Worm (Caenorhabditis elegans): ENCODE results near the gene F15H10.7.

F15H10.7 gene

DNA sequence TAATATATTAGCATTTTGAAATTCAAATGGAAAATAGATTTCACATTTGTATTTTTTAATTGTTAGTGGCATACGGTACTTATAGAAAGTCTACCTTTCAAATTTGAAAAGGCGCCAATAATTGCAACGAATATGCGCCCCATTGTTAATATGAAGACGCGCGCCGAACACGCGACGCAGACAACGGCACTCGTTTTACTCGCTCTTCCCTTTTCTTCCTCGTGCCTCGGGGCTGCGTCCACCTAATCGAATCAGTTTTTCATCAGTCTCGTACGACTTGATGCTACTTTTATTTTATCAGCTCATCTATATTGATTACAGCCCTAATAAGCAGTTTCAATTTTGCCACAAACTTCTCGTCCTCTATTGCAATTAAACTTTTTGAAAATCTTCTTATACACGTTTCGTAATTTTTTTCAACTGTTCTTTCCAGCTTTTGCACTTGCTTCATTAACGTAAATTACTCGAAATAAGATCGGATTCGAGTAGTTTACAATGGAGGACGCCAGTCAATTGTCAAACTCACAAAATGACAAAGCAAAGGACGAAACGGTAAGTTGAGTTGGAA, 44.3 kb downstream of the F15H10.7 start, which contains the start of gene cash-1:
TSS of gene cash-1 (plus strand) at position 432 of the 568 bp plus-strand sequence.
- TF ChIP-seq ceh-48 (tag; optimal IDR thresholded peaks at IDR 0.05) (no peak), hlh-8 (tag; optimal IDR thresholded peaks at IDR 0.05) (no peak), F13H6.1 (tag; optimal IDR thresholded peaks at IDR 0.05) (no peak), ceh-6 (GFP tag; optimal IDR thresholded peaks at IDR 0.05) (no peak), ceh-9 (tag; optimal IDR thresholded peaks at IDR 0.05) (no peak), unc-55 (GFP tag; optimal IDR thresholded peaks at IDR 0.05) (no peak), K09A11.1 (tag; optimal IDR thresholded peaks at IDR 0.05; ENCODE audit: insufficient read depth) (no peak), ceh-34 (tag; optimal IDR thresholded peaks at IDR 0.05) (peak; percentile 10), sdc-2 (tag; optimal IDR thresholded peaks at IDR 0.05) (no peak), ceh-18 (tag; optimal IDR thresholded peaks at IDR 0.05) (peak; percentile 23), hlh-30 (tag; optimal IDR thresholded peaks at IDR 0.05; ENCODE audit: insufficient read depth) (peak; percentile 66), elt-4 (tag; optimal IDR thresholded peaks at IDR 0.05) (no peak), hlh-13 (GFP tag; optimal IDR thresholded peaks at IDR 0.05) (no peak), pat-9 (tag; optimal IDR thresholded peaks at IDR 0.05) (no peak), nfya-1 (tag; optimal IDR thresholded peaks at IDR 0.05) (peak; percentile 39), sox-4 (tag; optimal IDR thresholded peaks at IDR 0.05) (no peak), unc-42 (tag; optimal IDR thresholded peaks at IDR 0.05) (peak; percentile 94), tbx-2 (tag; optimal IDR thresholded peaks at IDR 0.05) (peak; percentile 52), ceh-31 (tag; optimal IDR thresholded peaks at IDR 0.05) (peak; percentile 76), ceh-24 (tag; optimal IDR thresholded peaks at IDR 0.05) (no peak), elt-2 (tag; optimal IDR thresholded peaks at IDR 0.05) (peak; percentile 15), ceh-2 (tag; optimal IDR thresholded peaks at IDR 0.05) (peak; percentile 25)

ce11 chrV:10360186-10360585, 46.0 kb downstream of the F15H10.7 start:
- no peak for TF ChIP-seq ceh-6 (GFP tag; optimal IDR thresholded peaks at IDR 0.05)
- TF ChIP-seq K02D7.2 (tag; optimal IDR thresholded peaks at IDR 0.05): no peak
- no peak for TF ChIP-seq hlh-6 (tag; optimal IDR thresholded peaks at IDR 0.05)
- TF ChIP-seq nfya-1 (tag; optimal IDR thresholded peaks at IDR 0.05): no peak
- TF ChIP-seq dmd-4 (tag; optimal IDR thresholded peaks at IDR 0.05; ENCODE audit: borderline replicate concordance): no peak
- TF ChIP-seq ceh-9 (tag; optimal IDR thresholded peaks at IDR 0.05): no peak
- TF ChIP-seq rnt-1 (tag; optimal IDR thresholded peaks at IDR 0.05): no peak
- TF ChIP-seq fkh-6 (tag; optimal IDR thresholded peaks at IDR 0.05): no peak

ce11 chrV:10358238-10358637, 48.0 kb downstream of the F15H10.7 start, which contains the start of gene ttll-15:
Gene ttll-15, plus strand, starts transcription at chrV:10358538.
- TF ChIP-seq hlh-6 (tag; optimal IDR thresholded peaks at IDR 0.05) (no peak), pat-9 (tag; optimal IDR thresholded peaks at IDR 0.05) (no peak), eyg-1 (tag; optimal IDR thresholded peaks at IDR 0.05) (no peak), sox-4 (tag; optimal IDR thresholded peaks at IDR 0.05) (no peak), Y22D7AL.16 (tag; optimal IDR thresholded peaks at IDR 0.05) (no peak), mec-3 (tag; optimal IDR thresholded peaks at IDR 0.05; ENCODE audit: borderline replicate concordance) (no peak), pha-4 (tag; optimal IDR thresholded peaks at IDR 0.05) (no peak), ceh-31 (tag; optimal IDR thresholded peaks at IDR 0.05) (no peak), ref-2 (tag; optimal IDR thresholded peaks at IDR 0.05) (no peak), npax-4 (tag; optimal IDR thresholded peaks at IDR 0.05) (no peak), tbx-2 (tag; optimal IDR thresholded peaks at IDR 0.05) (no peak), che-1 (tag; optimal IDR thresholded peaks at IDR 0.05) (no peak), pax-1 (tag; optimal IDR thresholded peaks at IDR 0.05) (no peak), dmd-4 (tag; optimal IDR thresholded peaks at IDR 0.05; ENCODE audit: borderline replicate concordance) (no peak), hlh-30 (tag; optimal IDR thresholded peaks at IDR 0.05; ENCODE audit: insufficient read depth) (no peak), pros-1 (tag; optimal IDR thresholded peaks at IDR 0.05) (no peak), ceh-45 (GFP tag; IDR thresholded peaks at IDR 0.05) (no peak)
